Worm (Caenorhabditis elegans): ENCODE measurements around the gene T05B9.2.

DNA sequence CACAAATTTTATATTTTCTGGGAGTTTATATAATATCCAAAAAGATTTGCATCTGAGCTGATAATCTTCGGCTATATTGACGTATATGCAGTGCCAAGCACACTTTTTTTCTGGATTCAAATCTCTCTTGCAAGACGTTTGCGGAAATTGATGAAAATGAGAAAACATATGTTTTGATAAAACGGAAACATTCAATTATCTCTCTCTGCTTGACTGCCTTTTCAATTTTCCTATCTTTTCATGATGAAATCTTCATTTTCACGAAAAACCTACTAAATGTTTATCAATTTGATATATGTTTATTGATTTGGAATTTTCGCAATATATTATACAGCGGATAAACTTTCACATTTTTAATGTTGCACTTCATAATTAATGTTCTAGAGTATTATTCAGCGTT, 52.3 kb downstream of the T05B9.2 start:
- TF ChIP-seq aly-2 (tag; optimal IDR thresholded peaks at IDR 0.05) (no peak), ztf-11 (tag; optimal IDR thresholded peaks at IDR 0.05) (no peak), nhr-23 (tag; optimal IDR thresholded peaks at IDR 0.05) (no peak), nhr-76 (tag; optimal IDR thresholded peaks at IDR 0.05) (no peak), nhr-28 (tag; optimal IDR thresholded peaks at IDR 0.05) (no peak), pqm-1 (tag; optimal IDR thresholded peaks at IDR 0.05) (no peak)
